Worm (Caenorhabditis elegans) whole organism, L3 larva: Measurements from ENCODE around the gene nhr-226.
"Not testable (repeated sequence)": the region's sequence is repeated elsewhere in the genome, so short reads cannot be mapped to it uniquely, and the experiment has no call there.

ENCODE experiments used
- R02D3.7 ChIP-seq: fragments of 150-350 bp; optimal IDR thresholded peaks from 2 replicates; lab custom pipeline; 2014; ENCODE audit warnings: missing biosample characterization, missing genetic modification characterization
- ZK546.5 ChIP-seq: sonication (generic microtip); optimal IDR thresholded peaks from 2 replicates; lab custom pipeline; 2017; ENCODE audit warnings: missing biosample characterization, missing genetic modification characterization
- ceh-16 ChIP-seq: sonication (generic microtip); optimal IDR thresholded peaks from 2 replicates; lab custom pipeline; 2017; ENCODE audit warnings: missing biosample characterization, missing genetic modification characterization
- ceh-28 ChIP-seq: fragments of 150-350 bp; optimal IDR thresholded peaks from 2 replicates; lab custom pipeline; 2014; ENCODE audit warnings: missing biosample characterization, missing genetic modification reagents, missing genetic modification characterization
- ceh-82 ChIP-seq: fragments of 150-350 bp; optimal IDR thresholded peaks from 2 replicates; lab custom pipeline; 2014; ENCODE audit warnings: missing biosample characterization, missing genetic modification characterization
- elt-1 ChIP-seq: fragments of 150-350 bp; optimal IDR thresholded peaks from 2 replicates; lab custom pipeline; 2014; ENCODE audit warnings: missing biosample characterization, missing genetic modification characterization
- elt-2 ChIP-seq: sonication (generic microtip); optimal IDR thresholded peaks from 2 replicates; lab custom pipeline; 2016; ENCODE audit warnings: missing genetic modification reagents, mild to moderate bottlenecking, missing genetic modification characterization, missing compliant biosample characterization
- eor-1 ChIP-seq, 2 experiments: fragments of 150-350 bp; optimal IDR thresholded peaks; 2 replicates each; lab custom pipeline; 2014 to 2018; ENCODE audit warnings: missing biosample characterization in 2 of 2, missing genetic modification characterization in 2 of 2
- fkh-10 ChIP-seq: sonication (generic microtip); optimal IDR thresholded peaks from 2 replicates; lab custom pipeline; 2017; ENCODE audit warnings: missing biosample characterization, missing genetic modification reagents, missing genetic modification characterization
- fos-1 ChIP-seq: fragments of 150-350 bp; optimal IDR thresholded peaks from 2 replicates; lab custom pipeline; 2014; ENCODE audit warnings: missing biosample characterization, missing genetic modification characterization
- jun-1 ChIP-seq: fragments of 150-350 bp; optimal IDR thresholded peaks from 2 replicates; lab custom pipeline; 2014; ENCODE audit warnings: missing biosample characterization, missing genetic modification reagents, missing genetic modification characterization
- lin-39 ChIP-seq: fragments of 150-350 bp; optimal IDR thresholded peaks from 2 replicates; lab custom pipeline; 2018; ENCODE audit warnings: missing biosample characterization, missing genetic modification reagents, missing genetic modification characterization
- lsy-12 ChIP-seq: sonication (generic microtip); optimal IDR thresholded peaks from 2 replicates; lab custom pipeline; 2016; ENCODE audit warnings: mild to moderate bottlenecking, missing genetic modification characterization, missing compliant biosample characterization
- nfya-1 ChIP-seq: sonication (generic microtip); optimal IDR thresholded peaks from 2 replicates; lab custom pipeline; 2017; ENCODE audit warnings: missing genetic modification characterization, mild to moderate bottlenecking, missing compliant biosample characterization, antibody characterized with exemption, moderate library complexity; ENCODE audit not compliant: insufficient read depth
- nhr-11 ChIP-seq: fragments of 150-350 bp; optimal IDR thresholded peaks from 2 replicates; lab custom pipeline; 2014; ENCODE audit warnings: missing biosample characterization, missing genetic modification characterization
- nhr-12 ChIP-seq: fragments of 150-350 bp; optimal IDR thresholded peaks from 2 replicates; lab custom pipeline; 2014; ENCODE audit warnings: missing biosample characterization, missing genetic modification characterization
- nhr-23 ChIP-seq: fragments of 150-350 bp; optimal IDR thresholded peaks from 2 replicates; lab custom pipeline; 2014; ENCODE audit warnings: missing biosample characterization, missing genetic modification reagents, missing genetic modification characterization
- nhr-25 ChIP-seq: sonication (generic microtip); optimal IDR thresholded peaks from 2 replicates; lab custom pipeline; 2017; ENCODE audit warnings: missing biosample characterization, missing genetic modification characterization
- nhr-28 ChIP-seq: fragments of 150-350 bp; optimal IDR thresholded peaks from 2 replicates; lab custom pipeline; 2014; ENCODE audit warnings: missing biosample characterization, missing genetic modification characterization
- nhr-67 ChIP-seq: fragments of 150-350 bp; optimal IDR thresholded peaks from 2 replicates; lab custom pipeline; 2014; ENCODE audit warnings: missing biosample characterization, missing genetic modification characterization
- nhr-76 ChIP-seq: fragments of 150-350 bp; sonication (generic microtip); optimal IDR thresholded peaks from 5 replicates; lab custom pipeline; 2014; ENCODE audit warnings: missing biosample characterization, missing genetic modification characterization
- pqm-1 ChIP-seq: fragments of 150-350 bp; optimal IDR thresholded peaks from 2 replicates; lab custom pipeline; 2017; ENCODE audit warnings: missing biosample characterization, missing genetic modification characterization, inconsistent platforms
- sea-2 ChIP-seq: fragments of 150-350 bp; sonication (generic microtip); optimal IDR thresholded peaks from 4 replicates; lab custom pipeline; 2014; ENCODE audit warnings: missing biosample characterization, missing genetic modification reagents, missing genetic modification characterization
- skn-1 ChIP-seq: fragments of 150-350 bp; optimal IDR thresholded peaks from 2 replicates; lab custom pipeline; 2014; ENCODE audit warnings: missing biosample characterization, missing genetic modification characterization
- tbx-2 ChIP-seq: sonication (generic microtip); optimal IDR thresholded peaks from 2 replicates; lab custom pipeline; 2016; ENCODE audit warnings: mild to moderate bottlenecking, missing genetic modification characterization, missing compliant biosample characterization
- unc-39 ChIP-seq: sonication (generic microtip); optimal IDR thresholded peaks from 4 replicates; lab custom pipeline; 2017; ENCODE audit warnings: missing biosample characterization, missing genetic modification characterization
- zag-1 ChIP-seq: fragments of 150-350 bp; optimal IDR thresholded peaks from 2 replicates; lab custom pipeline; 2014; ENCODE audit warnings: missing biosample characterization, missing genetic modification characterization

Gene nhr-226

DNA sequence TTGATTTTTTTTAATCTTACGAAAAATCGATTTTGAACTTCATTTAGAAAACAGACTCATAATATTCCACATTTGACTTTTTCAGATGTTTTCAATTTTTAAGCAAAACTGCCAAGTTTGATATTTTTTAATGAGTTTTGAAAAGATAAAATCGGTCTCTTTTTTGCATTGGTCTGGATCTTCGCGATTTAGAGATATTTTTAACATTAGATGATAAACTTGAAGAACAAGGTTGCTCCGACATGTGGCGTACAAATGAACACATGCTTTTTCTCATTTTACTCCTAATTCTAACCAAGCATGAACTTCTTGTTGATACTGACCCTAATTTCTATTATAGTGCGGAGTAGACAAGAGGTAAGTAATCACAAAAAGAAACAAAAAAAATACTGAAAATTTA, 36.9 kb downstream of the nhr-226 start, which contains the start of gene irld-32:
Gene irld-32 (plus strand): TSS at position 301 of the 400 bp plus-strand sequence.
- not testable (repeated sequence) for TF ChIP-seq tbx-2 (tag; lab: Kevin White, UChicago); sea-2 (GFP tag; lab: Kevin White, UChicago); skn-1

DNA sequence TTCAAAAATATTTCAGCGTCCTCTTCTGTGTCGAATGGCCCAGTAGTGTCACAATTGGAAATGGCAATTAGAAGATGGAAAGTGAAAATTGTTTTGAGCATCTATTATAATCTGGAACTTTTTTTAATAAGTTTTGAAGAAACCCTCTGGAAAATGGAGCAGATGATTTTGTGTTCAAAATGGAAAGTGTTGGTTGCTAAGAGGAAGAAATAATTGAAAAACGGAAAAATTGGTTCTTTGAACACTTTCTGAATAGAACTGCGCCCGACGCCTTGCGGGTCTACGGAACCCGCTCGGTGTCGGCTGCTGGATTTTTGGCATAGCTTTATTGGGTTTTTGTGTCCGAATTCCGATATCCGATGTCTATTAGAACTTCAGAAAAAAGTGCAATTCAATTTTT, 41.5 kb downstream of the nhr-226 start, which contains the start of gene irld-28:
Gene irld-28 (minus strand): TSS at position 101 of the 400 bp plus-strand sequence.
- TF ChIP-seq fos-1 (tag; lab: Kevin White, UChicago) (no peak), nhr-23 (tag; lab: Kevin White, UChicago) (no peak), lin-39 (tag; lab: Kevin White, UChicago) (no peak), skn-1 (no peak), lsy-12 (tag; lab: Kevin White, UChicago) (no peak), nhr-76 (tag; lab: Kevin White, UChicago) (no peak), ceh-28 (tag; lab: Kevin White, UChicago) (no peak)

DNA sequence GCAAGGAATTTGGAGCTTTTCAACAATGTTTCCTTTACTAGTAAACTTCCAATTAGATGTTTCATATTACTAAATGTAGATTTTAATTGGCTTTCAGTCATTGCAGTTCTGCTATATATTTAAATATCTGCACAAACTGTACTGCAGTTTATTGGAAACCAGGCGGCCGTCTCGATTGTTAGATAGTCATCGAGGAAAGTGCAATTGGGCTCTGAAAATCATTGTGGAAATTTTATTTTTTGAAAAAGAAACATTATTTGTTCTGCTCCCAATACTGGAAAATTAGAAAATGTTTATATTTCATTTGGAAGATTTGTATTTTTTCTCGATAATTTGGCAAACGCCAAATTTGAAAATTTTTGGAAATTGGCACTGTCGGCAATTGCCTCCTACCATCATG, 43.9 kb downstream of the nhr-226 start, which contains the start of gene irld-29:
Gene irld-29 (minus strand): TSS at position 101 of the 400 bp plus-strand sequence.
- TF ChIP-seq unc-39 (tag; lab: Kevin White, UChicago) (no peak), ceh-28 (tag; lab: Kevin White, UChicago) (no peak), fkh-10 (no peak), tbx-2 (tag; lab: Kevin White, UChicago) (no peak), zag-1 (no peak), nhr-12 (tag; lab: Kevin White, UChicago) (no peak), nhr-28 (tag; lab: Kevin White, UChicago) (no peak), nfya-1 (tag; lab: Kevin White, UChicago) (no peak), jun-1 (tag; lab: Kevin White, UChicago) (no peak), nhr-11 (no peak), ceh-82 (tag; lab: Kevin White, UChicago) (no peak), ZK546.5 (tag; lab: Kevin White, UChicago) (no peak), eor-1 (tag; optimal IDR thresholded peaks at IDR 0.05; lab: Kevin White, UChicago) (no peak), sea-2 (GFP tag; lab: Kevin White, UChicago) (no peak), ceh-16 (no peak), fos-1 (tag; lab: Kevin White, UChicago) (no peak), elt-1 (tag; lab: Kevin White, UChicago) (no peak), lin-39 (tag; lab: Kevin White, UChicago) (no peak), nhr-67 (tag; lab: Kevin White, UChicago) (no peak)

DNA sequence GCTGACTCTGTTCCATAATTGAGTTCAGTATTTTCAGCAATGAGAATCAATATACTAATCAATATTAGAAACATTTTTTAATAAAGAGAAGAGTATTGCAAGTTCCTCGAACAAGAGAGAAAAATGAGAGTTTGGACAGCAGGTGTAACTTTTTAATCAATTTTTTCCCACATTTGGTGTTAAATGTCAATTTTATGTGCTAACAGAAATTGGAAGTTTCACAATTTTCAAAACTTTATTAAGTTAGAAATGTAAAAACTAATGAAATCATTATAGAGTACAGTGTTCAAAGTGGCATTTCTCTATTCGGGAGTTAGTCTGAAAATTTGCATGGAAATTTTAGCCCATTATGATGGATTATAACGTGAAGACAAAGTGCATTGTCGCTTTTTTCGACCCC, 46.6 kb downstream of the nhr-226 start, which contains the start of gene irld-30:
Gene irld-30 (minus strand): TSS at position 101 of the 400 bp plus-strand sequence.
- no peak for TF ChIP-seq unc-39 (tag; lab: Kevin White, UChicago)
- no peak for TF ChIP-seq nhr-25 (tag; lab: Kevin White, UChicago)
- TF ChIP-seq tbx-2 (tag; lab: Kevin White, UChicago) = no peak
- TF ChIP-seq, all 47 proteins: peak for 0

DNA sequence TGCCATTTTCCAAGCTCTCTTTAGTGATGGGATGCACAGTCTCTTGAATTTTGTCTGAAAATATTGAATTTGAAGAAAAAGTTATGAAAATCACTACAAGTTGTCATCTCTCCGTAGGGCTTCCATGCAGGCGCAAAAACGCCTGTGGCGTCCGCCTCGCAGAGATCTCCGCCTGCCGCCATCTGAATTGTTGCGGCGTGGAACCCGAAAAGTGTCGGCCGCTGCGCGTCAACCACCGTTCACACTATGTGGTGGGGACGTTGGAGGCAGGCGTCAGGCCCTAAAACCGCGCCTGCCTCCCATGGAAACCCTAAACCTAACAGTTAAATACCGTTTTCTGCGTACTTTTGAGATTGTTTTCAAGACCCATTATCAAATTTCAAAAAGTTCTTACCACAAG, 47.4 kb downstream of the nhr-226 start:
- TF ChIP-seq tbx-2 (tag; lab: Kevin White, UChicago) (no peak), eor-1 (tag; optimal IDR thresholded peaks at IDR 0.05; lab: Kevin White, UChicago) (no peak), pqm-1 (tag; lab: Kevin White, UChicago) (no peak)

DNA sequence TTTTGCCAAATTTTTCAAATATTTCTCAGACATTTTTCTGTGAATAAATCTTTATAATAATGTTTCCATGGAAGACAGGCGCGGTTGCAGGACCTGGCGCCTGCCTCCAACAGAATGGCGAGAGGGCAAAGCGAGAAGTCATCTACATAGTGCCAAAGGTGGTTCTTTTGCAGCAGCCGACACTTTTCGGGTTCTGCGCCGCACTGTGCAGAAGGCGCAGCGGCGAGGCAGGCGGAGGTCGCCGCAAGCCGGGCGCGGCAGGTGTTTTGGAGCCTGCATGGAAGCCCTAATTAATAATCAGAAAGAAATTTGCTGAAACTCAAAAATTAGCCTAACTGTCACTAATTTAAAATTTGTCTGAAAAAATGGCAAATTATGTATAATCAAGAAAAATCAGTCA, 48.9 kb downstream of the nhr-226 start:
- TF ChIP-seq R02D3.7 (no peak), elt-2 (no peak)
